Fruit fly (Drosophila melanogaster): ENCODE measurements around the gene CG18284.

Gene CG18284

dm6 chr2L:10676933-10677714, 33.4 kb downstream of the CG18284 start, which contains the start of gene CG17104:
Gene CG17104 (plus strand): TSS chr2L:10677198.
- TF ChIP-seq fd3F (GFP tag; optimal IDR thresholded peaks at IDR 0.05), result no peak
- TF ChIP-seq gem (tag; optimal IDR thresholded peaks at IDR 0.05), result peak; percentile 66
- peak; percentile 17 for TF ChIP-seq Asciz (GFP tag; optimal IDR thresholded peaks at IDR 0.05)
- no peak for TF ChIP-seq Hr78 (GFP tag; optimal IDR thresholded peaks at IDR 0.05)
- TF ChIP-seq CG34422 (GFP tag; IDR thresholded peaks at IDR 0.05), result no peak
- peak; percentile 5 for TF ChIP-seq CG10267 (tag; optimal IDR thresholded peaks at IDR 0.05)
- TF ChIP-seq Mad (GFP tag; optimal IDR thresholded peaks at IDR 0.05), result no peak
- TF ChIP-seq B-H2 (GFP tag; optimal IDR thresholded peaks at IDR 0.05), result no peak
- TF ChIP-seq ken (GFP tag; IDR thresholded peaks at IDR 0.05), result no peak
- peak; percentile 17 for TF ChIP-seq Xbp1 (GFP tag; optimal IDR thresholded peaks at IDR 0.05)
- TF ChIP-seq HmgD (GFP tag; optimal IDR thresholded peaks at IDR 0.05), result no peak
- TF ChIP-seq inv (GFP tag; IDR thresholded peaks at IDR 0.05; ENCODE audit: partially characterized antibody), result no peak
- peak; percentile 45; the same call in 1 of the 2 replicates for TF ChIP-seq Rfx (GFP tag; IDR thresholded peaks at IDR 0.05)
- peak; percentile 49 for TF ChIP-seq Oli (tag; optimal IDR thresholded peaks at IDR 0.05)
- TF ChIP-seq bcd (GFP tag; optimal IDR thresholded peaks at IDR 0.05), result peak; percentile 4
- TF ChIP-seq pzg (GFP tag; optimal IDR thresholded peaks at IDR 0.05), result no peak
- no peak for TF ChIP-seq CG4820 (GFP tag; optimal IDR thresholded peaks at IDR 0.05)
- peak; percentile 5 for TF ChIP-seq CG9817 (tag; optimal IDR thresholded peaks at IDR 0.05)
- no peak for TF ChIP-seq Hand (GFP tag; optimal IDR thresholded peaks at IDR 0.05)
- TF ChIP-seq CG3726 (GFP tag; IDR thresholded peaks at IDR 0.05), result no peak
- no peak for TF ChIP-seq CG15696 (tag; optimal IDR thresholded peaks at IDR 0.05)
- TF ChIP-seq CG11504 (tag; optimal IDR thresholded peaks at IDR 0.05), result peak; percentile 59
- TF ChIP-seq H2.0 (GFP tag; IDR thresholded peaks at IDR 0.05), result 0 out of 2 replicates have a peak, but pooled peaks have one; percentile 14
- TF ChIP-seq sim (GFP tag; IDR thresholded peaks at IDR 0.05), result no peak
- no peak for TF ChIP-seq CG2202 (tag; optimal IDR thresholded peaks at IDR 0.05)
- TF ChIP-seq chn (GFP tag; optimal IDR thresholded peaks at IDR 0.05), result no peak
- TF ChIP-seq CG17359 (tag; optimal IDR thresholded peaks at IDR 0.05), result peak; percentile 1
- TF ChIP-seq Drgx (GFP tag; IDR thresholded peaks at IDR 0.05), result peak; percentile 66; the same call in 1 of the 2 replicates
- no peak for TF ChIP-seq Atf-2 (GFP tag; optimal IDR thresholded peaks at IDR 0.05)
- no peak for TF ChIP-seq CG7928 (GFP tag; optimal IDR thresholded peaks at IDR 0.05)
- no peak for TF ChIP-seq fd96Cb (tag; optimal IDR thresholded peaks at IDR 0.05)
- peak; percentile 16 for TF ChIP-seq lilli (GFP tag; optimal IDR thresholded peaks at IDR 0.05)
- TF ChIP-seq jigr1 (GFP tag; IDR thresholded peaks at IDR 0.05), result no peak
- TF ChIP-seq CG8359 (GFP tag; optimal IDR thresholded peaks at IDR 0.05; ENCODE audit: borderline replicate concordance), result no peak
- no peak for TF ChIP-seq CkIIα-i1 (GFP tag; IDR thresholded peaks at IDR 0.05)
- peak; percentile 56 for TF ChIP-seq grau (tag; optimal IDR thresholded peaks at IDR 0.05)
- TF ChIP-seq CG17829 (tag; optimal IDR thresholded peaks at IDR 0.05), result no peak
- no peak for TF ChIP-seq Abd-B (GFP tag; optimal IDR thresholded peaks at IDR 0.05)
- TF ChIP-seq Nf-YC (tag; optimal IDR thresholded peaks at IDR 0.05), result no peak
- no peak for TF ChIP-seq prd (optimal IDR thresholded peaks at IDR 0.05)
- TF ChIP-seq prd (GFP tag; IDR thresholded peaks at IDR 0.05), result peak; percentile 23; the same call in 1 of the 3 replicates
- TF ChIP-seq grn (GFP tag; optimal IDR thresholded peaks at IDR 0.05), result no peak
- 0 out of 3 replicates have a peak, but pooled peaks have one; percentile 14 for TF ChIP-seq ci (GFP tag; IDR thresholded peaks at IDR 0.05)
- TF ChIP-seq Xrp1 (GFP tag; IDR thresholded peaks at IDR 0.05), result no peak
- TF ChIP-seq exex (tag; optimal IDR thresholded peaks at IDR 0.05), result no peak
- no peak for TF ChIP-seq crp (GFP tag; optimal IDR thresholded peaks at IDR 0.05)
- peak; percentile 65 for TF ChIP-seq Med (GFP tag)
- no peak for TF ChIP-seq CG6683 (GFP tag; optimal IDR thresholded peaks at IDR 0.05)
- TF ChIP-seq klu (GFP tag; IDR thresholded peaks at IDR 0.05), result no peak
